Fruit fly (Drosophila melanogaster) whole organism, wandering third instar larva: ENCODE measurements around the gene CG11550.
A peak's percentile ranks its signal among the peaks of the same experiment; 100 is the strongest.

Experiments used
- Abd-B ChIP-seq: fragments of >200 bp; optimal IDR thresholded peaks from 2 replicates; lab custom pipeline; 2017; ENCODE audit warnings: missing biosample characterization, missing genetic modification characterization
- CG9705 ChIP-seq: fragments of 200-800 bp; sonication (Bioruptor generic); optimal IDR thresholded peaks from 2 replicates; lab custom pipeline; 2018; ENCODE audit warnings: missing biosample characterization, mild to moderate bottlenecking, missing genetic modification characterization
- CrebA ChIP-seq: fragments of 200-800 bp; sonication (Bioruptor generic); optimal IDR thresholded peaks from 2 replicates; lab custom pipeline; 2016; ENCODE audit warnings: missing biosample characterization, mild to moderate bottlenecking, missing genetic modification characterization, borderline replicate concordance
- Dfd ChIP-seq: fragments of >200 bp; optimal IDR thresholded peaks from 2 replicates; lab custom pipeline; 2017; ENCODE audit warnings: missing biosample characterization, missing genetic modification characterization
- HLH106 ChIP-seq: fragments of 200-800 bp; optimal IDR thresholded peaks from 3 replicates; lab custom pipeline; 2019; ENCODE audit warnings: missing biosample characterization, mild to moderate bottlenecking, missing genetic modification characterization, moderate library complexity
- Hnf4 ChIP-seq: fragments of 200-800 bp; sonication (Bioruptor generic); optimal IDR thresholded peaks from 2 replicates; lab custom pipeline; 2016; ENCODE audit warnings: missing biosample characterization, mild to moderate bottlenecking, missing genetic modification characterization
- Hr78 ChIP-seq: fragments of >200 bp; optimal IDR thresholded peaks from 2 replicates; lab custom pipeline; 2017; ENCODE audit warnings: missing biosample characterization, missing genetic modification characterization
- Hr83 ChIP-seq: fragments of 200-300 bp; sonication (Bioruptor generic); optimal IDR thresholded peaks from 2 replicates; lab custom pipeline; 2016; ENCODE audit warnings: missing biosample characterization, mild to moderate bottlenecking, missing genetic modification characterization, moderate library complexity; ENCODE audit not compliant: poor library complexity, severe bottlenecking
- Jra ChIP-seq: sonication (Bioruptor generic); optimal IDR thresholded peaks from 2 replicates; lab custom pipeline; 2016; ENCODE audit warnings: missing biosample characterization, missing genetic modification characterization
- Myc ChIP-seq: fragments of >200 bp; optimal IDR thresholded peaks from 2 replicates; lab custom pipeline; 2017
- N ChIP-seq: fragments of >200 bp; optimal IDR thresholded peaks from 2 replicates; lab custom pipeline; 2018; ENCODE audit warnings: missing biosample characterization, missing external identifiers, missing genetic modification characterization
- Rel ChIP-seq, 2 experiments: fragments of 200-800 bp; sonication (Bioruptor generic) in 1 of 2; optimal IDR thresholded peaks; 2 replicates in 1 of 2; 3 replicates in 1 of 2; lab custom pipeline; 2016 to 2019; ENCODE audit warnings: mild to moderate bottlenecking in 2 of 2, missing biosample characterization in 2 of 2, missing genetic modification characterization in 2 of 2, moderate library complexity in 1 of 2
- Sp1 ChIP-seq: fragments of 200-800 bp; sonication (Bioruptor generic); optimal IDR thresholded peaks from 3 replicates; lab custom pipeline; 2019; ENCODE audit warnings: missing biosample characterization, mild to moderate bottlenecking, missing genetic modification characterization, moderate library complexity
- Vsx2 ChIP-seq: fragments of 200-300, 225-300 bp; sonication (Bioruptor generic); optimal IDR thresholded peaks from 2 replicates; lab custom pipeline; 2018; ENCODE audit warnings: missing biosample characterization, missing genetic modification characterization; ENCODE audit not compliant: partially characterized antibody
- brk ChIP-seq: fragments of 200-800 bp; sonication (Bioruptor generic); optimal IDR thresholded peaks from 2 replicates; lab custom pipeline; 2016; ENCODE audit warnings: missing biosample characterization, mild to moderate bottlenecking, missing genetic modification characterization
- ey ChIP-seq: fragments of 200-800 bp; sonication (Bioruptor generic); optimal IDR thresholded peaks from 2 replicates; lab custom pipeline; 2016; ENCODE audit warnings: missing biosample characterization, missing genetic modification characterization
- foxo ChIP-seq, 2 experiments: fragments of 200-800 bp; sonication (Bioruptor generic); optimal IDR thresholded peaks; 2 replicates in 1 of 2; 3 replicates in 1 of 2; lab custom pipeline; 2016 to 2017; ENCODE audit warnings: missing biosample characterization in 2 of 2, missing genetic modification characterization in 2 of 2
- fru ChIP-seq: fragments of 200-800 bp; sonication (Bioruptor generic); optimal IDR thresholded peaks from 3 replicates; lab custom pipeline; 2016; ENCODE audit warnings: missing biosample characterization, mild to moderate bottlenecking, missing genetic modification characterization
- h ChIP-seq: fragments of 200-800 bp; sonication (Bioruptor generic); optimal IDR thresholded peaks from 3 replicates; lab custom pipeline; 2016; ENCODE audit warnings: missing biosample characterization, mild to moderate bottlenecking, missing genetic modification characterization
- jim ChIP-seq: fragments of 175-275, 200-325 bp; sonication (Bioruptor generic); optimal IDR thresholded peaks from 2 replicates; lab custom pipeline; 2016; ENCODE audit warnings: missing biosample characterization, mild to moderate bottlenecking, missing genetic modification characterization
- pan ChIP-seq: fragments of >200 bp; optimal IDR thresholded peaks from 2 replicates; lab custom pipeline; 2017
- psq ChIP-seq: fragments of 200-800 bp; sonication (Bioruptor generic); optimal IDR thresholded peaks from 3 replicates; lab custom pipeline; 2017; ENCODE audit warnings: missing biosample characterization, mild to moderate bottlenecking, missing genetic modification characterization, moderate library complexity
- rgr ChIP-seq: fragments of 200-800 bp; sonication (Bioruptor generic); optimal IDR thresholded peaks from 3 replicates; lab custom pipeline; 2016; ENCODE audit warnings: missing biosample characterization, mild to moderate bottlenecking, missing genetic modification characterization
- sage ChIP-seq: fragments of 200-800 bp; sonication (Bioruptor generic); optimal IDR thresholded peaks from 2 replicates; lab custom pipeline; 2016; ENCODE audit warnings: missing biosample characterization, mild to moderate bottlenecking, missing genetic modification characterization
- sv ChIP-seq: fragments of 200-800 bp; sonication (Bioruptor generic); optimal IDR thresholded peaks from 3 replicates; lab custom pipeline; 2016; ENCODE audit warnings: missing biosample characterization, missing genetic modification characterization
- tai ChIP-seq: sonication (Bioruptor generic); optimal IDR thresholded peaks from 2 replicates; lab custom pipeline; 2016; ENCODE audit warnings: missing biosample characterization, missing genetic modification characterization

CG11550 gene

dm6 chr3R:31712585-31712984 lies 32.9 kb upstream of the CG11550 start:
- TF ChIP-seq psq (GFP tag; lab: Kevin White, UChicago) (no peak), Rel (GFP tag; optimal IDR thresholded peaks at IDR 0.05; lab: Kevin White, UChicago) (no peak), Rel (tag; optimal IDR thresholded peaks at IDR 0.05; lab: Kevin White, UChicago) (peak; percentile 22)

DNA sequence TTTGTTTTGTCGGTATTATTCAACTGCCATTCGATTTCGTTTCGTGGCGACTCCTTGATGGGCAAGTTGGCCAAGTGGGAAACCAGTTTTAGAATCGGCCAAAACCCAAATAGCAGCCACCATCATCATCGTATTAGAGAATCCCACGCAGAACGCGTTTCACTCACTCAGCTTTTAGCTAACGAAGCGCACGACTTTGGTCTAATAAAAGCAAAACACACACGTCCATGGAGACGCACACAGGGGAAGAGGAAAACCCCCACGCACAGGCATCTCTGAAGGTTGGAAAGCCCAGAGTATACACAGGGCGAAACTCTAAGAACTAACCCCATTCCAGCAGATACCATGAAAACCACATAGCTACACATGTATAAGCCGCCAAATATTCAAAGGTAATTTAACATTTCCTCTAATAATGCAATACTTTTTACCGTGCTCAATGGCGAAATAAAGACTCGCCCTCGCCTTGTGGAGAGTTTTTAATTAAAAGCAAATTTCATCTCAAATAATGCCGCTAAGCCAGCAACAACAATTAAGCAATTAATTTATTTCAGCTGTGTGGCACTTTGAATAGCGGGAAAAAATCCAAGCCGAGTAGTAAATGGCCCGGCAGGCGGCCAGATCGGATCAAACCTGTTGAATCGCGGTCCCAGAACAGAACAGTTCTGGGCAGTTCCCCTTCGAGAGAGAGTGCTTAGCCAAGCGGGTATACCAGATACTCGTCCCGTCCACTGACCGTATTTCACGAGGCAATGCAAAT lies 31.8 kb upstream of the CG11550 start:
- TF ChIP-seq Sp1 (GFP tag; lab: Kevin White, UChicago), result no peak
- no peak for TF ChIP-seq Hr83 (GFP tag; lab: Kevin White, UChicago)
- no peak for TF ChIP-seq pan
- no peak for TF ChIP-seq CrebA (GFP tag; lab: Kevin White, UChicago)

DNA sequence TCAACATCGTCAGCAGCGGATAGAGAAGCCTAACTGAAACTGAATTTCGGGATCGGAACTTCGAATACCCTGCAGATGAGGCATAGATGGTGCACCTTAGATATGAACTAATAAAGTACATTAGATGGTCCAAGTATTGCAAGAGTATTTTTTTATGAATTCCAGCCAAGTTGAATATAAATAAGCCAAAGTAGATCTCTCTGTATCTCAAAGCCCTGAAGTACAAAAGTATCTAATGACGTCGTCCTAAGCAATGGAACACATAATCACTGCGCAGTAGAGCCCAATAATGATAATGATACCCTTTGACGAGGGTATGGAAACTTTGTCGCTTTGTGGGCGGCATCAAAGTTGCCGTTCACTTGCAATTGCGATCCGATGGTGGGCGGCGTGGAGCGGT lies 30.1 kb upstream of the CG11550 start:
- no peak for TF ChIP-seq CG9705 (GFP tag; lab: Kevin White, UChicago)
- TF ChIP-seq Rel (GFP tag; optimal IDR thresholded peaks at IDR 0.05; lab: Kevin White, UChicago), result no peak
- TF ChIP-seq Rel (tag; optimal IDR thresholded peaks at IDR 0.05; lab: Kevin White, UChicago), result no peak
- TF ChIP-seq Hnf4 (GFP tag; lab: Kevin White, UChicago), result no peak
- no peak for TF ChIP-seq brk (GFP tag; lab: Kevin White, UChicago)

dm6 chr3R:31709142-31709541 lies 29.5 kb upstream of the CG11550 start:
- TF ChIP-seq sv (GFP tag; lab: Kevin White, UChicago) (no peak), psq (GFP tag; lab: Kevin White, UChicago) (no peak), Sp1 (GFP tag; lab: Kevin White, UChicago) (peak; percentile 0), Hr83 (GFP tag; lab: Kevin White, UChicago) (no peak), CG9705 (GFP tag; lab: Kevin White, UChicago) (no peak), pan (no peak), ey (GFP tag; lab: Kevin White, UChicago) (peak; percentile 35), h (peak; percentile 54), fru (peak; percentile 22), tai (GFP tag; lab: Kevin White, UChicago) (no peak), foxo (GFP tag; optimal IDR thresholded peaks at IDR 0.05; lab: Kevin White, UChicago) (peak in 1 of 2 experiments; percentile 49), rgr (GFP tag; lab: Kevin White, UChicago) (peak; percentile 39), Hnf4 (GFP tag; lab: Kevin White, UChicago) (no peak), HLH106 (tag; lab: Kevin White, UChicago) (peak; percentile 40)

- TF ChIP-seq fru (no peak), Jra (GFP tag; lab: Kevin White, UChicago) (no peak), rgr (GFP tag; lab: Kevin White, UChicago) (no peak), HLH106 (tag; lab: Kevin White, UChicago) (no peak), h (no peak), Hr83 (GFP tag; lab: Kevin White, UChicago) (no peak), Vsx2 (GFP tag; lab: Kevin White, UChicago) (no peak), Hr78 (no peak), N (no peak), CrebA (GFP tag; lab: Kevin White, UChicago) (no peak), brk (GFP tag; lab: Kevin White, UChicago) (no peak), psq (GFP tag; lab: Kevin White, UChicago) (no peak), Rel (GFP tag; optimal IDR thresholded peaks at IDR 0.05; lab: Kevin White, UChicago) (no peak), Rel (tag; optimal IDR thresholded peaks at IDR 0.05; lab: Kevin White, UChicago) (no peak), Abd-B (GFP tag; lab: Kevin White, UChicago) (no peak)
Observed at dm6 chr3R:31708240-31708639, 28.6 kb upstream of the CG11550 start, which contains the start of gene CG42693. Gene CG42693, minus strand, starts transcription at chr3R:31708340.

dm6 chr3R:31706895-31707238 lies 27.2 kb upstream of the CG11550 start:
- TF ChIP-seq psq (GFP tag; lab: Kevin White, UChicago) (no peak), jim (GFP tag; lab: Kevin White, UChicago) (no peak), Hnf4 (GFP tag; lab: Kevin White, UChicago) (no peak), sage (no peak), rgr (GFP tag; lab: Kevin White, UChicago) (no peak), fru (no peak), Myc (no peak), Jra (GFP tag; lab: Kevin White, UChicago) (no peak), Hr78 (no peak), Dfd (no peak), tai (GFP tag; lab: Kevin White, UChicago) (no peak), CrebA (GFP tag; lab: Kevin White, UChicago) (no peak)
- TF ChIP-seq, all 38 proteins: peak for 0
